Worm (Caenorhabditis elegans) whole organism, L4 larva: Measurements from ENCODE around the gene F19B10.3.

Experiments used
- F10B5.3 ChIP-seq: sonication (generic microtip); optimal IDR thresholded peaks from 2 replicates; lab custom pipeline; 2016; ENCODE audit warnings: mild to moderate bottlenecking, missing genetic modification characterization, missing compliant biosample characterization
- F26F4.8 ChIP-seq: fragments of 200-800 bp; sonication (Bioruptor generic); conservative IDR thresholded peaks from 2 replicates; pipeline ENCODE4 v1.3.6; 2022; ENCODE audit warnings: missing genetic modification characterization, missing compliant biosample characterization
- F37D6.2 ChIP-seq: sonication (generic microtip); optimal IDR thresholded peaks from 2 replicates; lab custom pipeline; 2016; ENCODE audit warnings: mild to moderate bottlenecking, missing genetic modification characterization, missing compliant biosample characterization
- T26A8.4 ChIP-seq: fragments of 200-800 bp; sonication (Bioruptor generic); IDR thresholded peaks from 2 replicates; pipeline ENCODE4 v1.3.6; 2022; ENCODE audit warnings: missing genetic modification characterization, missing compliant biosample characterization
- Y105C5A.15 ChIP-seq: fragments of 200-800 bp; sonication (Bioruptor generic); IDR thresholded peaks from 2 replicates; pipeline ENCODE4 v1.3.6; 2022; ENCODE audit warnings: missing genetic modification characterization, missing compliant biosample characterization
- aha-1 ChIP-seq: fragments of 150-350 bp; peaks from one replicate; lab custom pipeline; 2014; ENCODE audit warnings: missing biosample characterization, missing genetic modification characterization
- attf-4 ChIP-seq: sonication (generic microtip); optimal IDR thresholded peaks from 3 replicates; lab custom pipeline; 2017; ENCODE audit warnings: missing biosample characterization, missing genetic modification characterization
- ceh-28 ChIP-seq: fragments of 150-350 bp; optimal IDR thresholded peaks from 2 replicates; lab custom pipeline; 2014; ENCODE audit warnings: missing biosample characterization, missing genetic modification reagents, missing genetic modification characterization
- ceh-32 ChIP-seq: sonication (generic microtip); optimal IDR thresholded peaks from 2 replicates; lab custom pipeline; 2016; ENCODE audit warnings: mild to moderate bottlenecking, missing genetic modification characterization, missing compliant biosample characterization; ENCODE audit not compliant: poor library complexity
- ces-1 ChIP-seq: fragments of 150-350 bp; sonication (generic microtip); optimal IDR thresholded peaks from 4 replicates; lab custom pipeline; 2014; ENCODE audit warnings: missing biosample characterization, missing genetic modification reagents, missing genetic modification characterization
- ctbp-1 ChIP-seq: fragments of 200-800 bp; sonication (Bioruptor generic); IDR thresholded peaks from 2 replicates; pipeline ENCODE4 v1.3.6; 2022; ENCODE audit warnings: missing genetic modification reagents, missing genetic modification characterization, missing compliant biosample characterization
- daf-12 ChIP-seq: fragments of 150-350 bp; optimal IDR thresholded peaks from 2 replicates; lab custom pipeline; 2014; ENCODE audit warnings: missing biosample characterization, missing genetic modification reagents, missing genetic modification characterization
- daf-16 ChIP-seq, 3 experiments: sonication (generic microtip); optimal IDR thresholded peaks; 2 replicates each; lab custom pipeline; 2016 to 2017; ENCODE audit warnings: missing genetic modification characterization in 3 of 3, missing genetic modification reagents in 3 of 3, mild to moderate bottlenecking in 2 of 3, missing compliant biosample characterization in 2 of 3, missing biosample characterization in 1 of 3, moderate library complexity in 1 of 3
- dmd-6 ChIP-seq: fragments of 200-800 bp; sonication (Bioruptor generic); IDR thresholded peaks from 2 replicates; pipeline ENCODE4 v1.3.6; 2022; ENCODE audit warnings: missing genetic modification reagents, missing genetic modification characterization, missing compliant biosample characterization
- dmd-9 ChIP-seq: fragments of 200-800 bp; sonication (Bioruptor generic); IDR thresholded peaks from 2 replicates; pipeline ENCODE4 v1.3.6; 2022; ENCODE audit warnings: missing genetic modification reagents, missing genetic modification characterization, missing compliant biosample characterization
- egl-27 ChIP-seq: sonication (generic microtip); optimal IDR thresholded peaks from 3 replicates; lab custom pipeline; 2017; ENCODE audit warnings: missing biosample characterization, missing genetic modification reagents, missing genetic modification characterization
- hif-1 ChIP-seq, 2 experiments: sonication (generic microtip); optimal IDR thresholded peaks; 2 replicates each; lab custom pipeline; 2016 to 2017; ENCODE audit warnings: missing compliant biosample characterization in 2 of 2, missing genetic modification characterization in 2 of 2, missing genetic modification reagents in 2 of 2, missing genotype in 2 of 2, mild to moderate bottlenecking in 1 of 2
- jun-1 ChIP-seq: fragments of 150-350 bp; optimal IDR thresholded peaks from 2 replicates; lab custom pipeline; 2014; ENCODE audit warnings: missing biosample characterization, missing genetic modification reagents, missing genetic modification characterization
- lim-7 ChIP-seq: fragments of 200-800 bp; sonication (Bioruptor generic); IDR thresholded peaks from 2 replicates; pipeline ENCODE4 v1.3.6; 2022; ENCODE audit warnings: missing genetic modification characterization, missing compliant biosample characterization
- lin-13 ChIP-seq: fragments of 150-350 bp; optimal IDR thresholded peaks from 2 replicates; lab custom pipeline; 2014; ENCODE audit warnings: missing biosample characterization, missing genetic modification reagents, missing genetic modification characterization
- lin-15B ChIP-seq: fragments of 150-350 bp; sonication (generic microtip); optimal IDR thresholded peaks from 3 replicates; lab custom pipeline; 2014; ENCODE audit warnings: missing biosample characterization, missing genetic modification characterization
- lin-29 ChIP-seq: fragments of 200-800 bp; sonication (Bioruptor generic); IDR thresholded peaks from 2 replicates; pipeline ENCODE4 v1.3.6; 2022; ENCODE audit warnings: missing genetic modification reagents, missing genetic modification characterization, missing compliant biosample characterization
- lin-38 ChIP-seq: fragments of 200-800 bp; sonication (Bioruptor generic); IDR thresholded peaks from 2 replicates; pipeline ENCODE4 v1.3.6; 2022; ENCODE audit warnings: missing genetic modification reagents, missing genetic modification characterization, missing compliant biosample characterization
- mxl-2 ChIP-seq: fragments of 200-800 bp; sonication (Bioruptor generic); conservative IDR thresholded peaks from 2 replicates; pipeline ENCODE4 v1.3.6; 2022; ENCODE audit warnings: missing genetic modification reagents, missing genetic modification characterization, missing compliant biosample characterization
- mxl-3 ChIP-seq: fragments of 200-800 bp; sonication (Bioruptor generic); optimal IDR thresholded peaks from 2 replicates; lab custom pipeline; 2018; ENCODE audit warnings: mild to moderate bottlenecking, missing genetic modification characterization, missing compliant biosample characterization
- nhr-102 ChIP-seq: sonication (generic microtip); optimal IDR thresholded peaks from 2 replicates; lab custom pipeline; 2016; ENCODE audit warnings: mild to moderate bottlenecking, missing genetic modification characterization, moderate library complexity, missing compliant biosample characterization
- nhr-111 ChIP-seq: fragments of 200-800 bp; sonication (Bioruptor generic); optimal IDR thresholded peaks from 2 replicates; lab custom pipeline; 2018; ENCODE audit warnings: mild to moderate bottlenecking, missing genetic modification characterization, missing compliant biosample characterization
- nhr-76 ChIP-seq: fragments of 150-350 bp; optimal IDR thresholded peaks from 2 replicates; lab custom pipeline; 2014; ENCODE audit warnings: missing biosample characterization, missing genetic modification characterization
- php-3 ChIP-seq: fragments of 200-800 bp; sonication (Bioruptor generic); IDR thresholded peaks from 2 replicates; pipeline ENCODE4 v1.3.6; 2022; ENCODE audit warnings: missing genetic modification reagents, missing genetic modification characterization, missing compliant biosample characterization
- pqm-1 ChIP-seq: sonication (generic microtip); optimal IDR thresholded peaks from 2 replicates; lab custom pipeline; 2017; ENCODE audit warnings: missing biosample characterization, missing genetic modification characterization
- set-16 ChIP-seq: fragments of 200-800 bp; sonication (Bioruptor generic); IDR thresholded peaks from 2 replicates; pipeline ENCODE4 v1.3.6; 2022; ENCODE audit warnings: missing genetic modification reagents, missing genetic modification characterization, missing compliant biosample characterization
- snpc-1.2 ChIP-seq: fragments of 200-800 bp; sonication (Bioruptor generic); IDR thresholded peaks from 2 replicates; pipeline ENCODE4 v1.3.6; 2022; ENCODE audit warnings: missing genetic modification reagents, missing genetic modification characterization, missing compliant biosample characterization
- unc-39 ChIP-seq: sonication (generic microtip); optimal IDR thresholded peaks from 2 replicates; lab custom pipeline; 2017; ENCODE audit warnings: missing biosample characterization, missing genetic modification characterization
- zfp-3 ChIP-seq: fragments of 200-800 bp; sonication (Bioruptor generic); conservative IDR thresholded peaks from 2 replicates; pipeline ENCODE4 v1.3.6; 2022; ENCODE audit warnings: missing genetic modification reagents, missing genetic modification characterization, missing compliant biosample characterization
- zip-2 ChIP-seq: fragments of 150-350 bp; optimal IDR thresholded peaks from 2 replicates; lab custom pipeline; 2014; ENCODE audit warnings: missing biosample characterization, missing genetic modification characterization

F19B10.3 gene

DNA sequence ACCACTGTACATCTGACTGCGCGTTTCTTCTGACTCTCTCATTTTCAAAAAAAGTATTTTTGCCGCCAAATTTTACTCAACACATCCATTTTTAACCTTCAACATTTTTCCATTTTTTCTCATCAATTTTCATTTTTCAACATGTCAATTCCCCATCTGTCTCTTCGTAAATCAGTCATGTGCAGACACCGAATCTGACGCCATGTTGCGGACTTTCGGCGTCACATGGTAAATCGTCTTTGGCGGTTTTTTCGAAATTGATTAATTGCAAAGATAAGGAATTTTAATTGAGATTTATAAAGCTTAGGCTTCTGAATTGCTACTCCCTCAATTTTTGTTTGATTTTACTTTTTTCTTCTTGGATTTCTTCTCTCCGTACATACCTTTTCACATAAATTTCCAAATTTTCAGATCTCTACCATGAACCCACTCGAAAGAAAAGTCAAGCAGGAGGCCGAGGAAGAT, 18.2 kb downstream of the F19B10.3 start, which contains the start of gene F19B10.1 (continued):
- TF ChIP-seq zip-2 (no peak), aha-1 (tag; lab: Kevin White, UChicago) (no peak), lin-15B (tag; lab: Kevin White, UChicago) (no peak)

DNA sequence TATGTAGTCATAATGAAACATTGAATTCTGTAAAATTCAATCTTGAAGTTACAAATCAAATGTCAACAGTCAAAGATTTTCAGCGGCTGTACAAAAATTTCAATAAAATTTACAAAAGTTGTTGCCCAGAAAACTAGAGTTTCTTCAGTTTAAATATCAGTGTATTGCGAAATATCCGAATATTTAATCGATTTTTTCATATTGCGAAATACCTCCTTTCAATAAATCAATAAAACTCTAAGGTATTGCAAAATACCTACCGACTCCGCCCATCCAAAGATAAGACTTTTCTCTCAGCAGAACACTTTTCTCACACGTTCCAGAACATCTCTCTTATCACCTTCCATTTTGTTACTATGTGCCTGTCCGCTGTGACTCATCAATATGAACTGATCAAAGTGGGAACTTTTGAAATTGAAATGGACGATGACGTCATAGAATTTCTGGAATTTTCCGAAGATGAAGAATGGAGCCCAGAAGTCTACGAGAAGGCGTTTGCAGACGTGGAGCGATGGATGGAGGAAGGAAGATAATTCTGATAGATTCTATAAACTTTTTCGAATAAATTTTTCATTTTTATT, 20.0 kb downstream of the F19B10.3 start:
- TF ChIP-seq F10B5.3 = no peak
- no peak for TF ChIP-seq ceh-32
- no peak for TF ChIP-seq php-3 (GFP tag; lab: Robert Waterston, UW)
- TF ChIP-seq mxl-2 = no peak
- TF ChIP-seq set-16 (GFP tag; lab: Robert Waterston, UW) = no peak
- no peak for TF ChIP-seq zip-2
- TF ChIP-seq lin-13 (GFP tag; lab: Kevin White, UChicago) = no peak
- TF ChIP-seq dmd-6 (GFP tag; lab: Robert Waterston, UW) = peak; percentile 42; the same call in 1 of the 2 replicates
- TF ChIP-seq Y105C5A.15 (GFP tag; lab: Robert Waterston, UW) = no peak
- no peak for TF ChIP-seq mxl-3 (GFP tag; lab: Kevin White, UChicago)
- TF ChIP-seq T26A8.4 (GFP tag; lab: Robert Waterston, UW) = no peak
- TF ChIP-seq snpc-1.2 (GFP tag; lab: Robert Waterston, UW) = no peak
- TF ChIP-seq daf-12 (tag; lab: Kevin White, UChicago) = no peak
- TF ChIP-seq nhr-111 (GFP tag; lab: Kevin White, UChicago) = no peak
- no peak for TF ChIP-seq egl-27
- TF ChIP-seq ceh-28 (tag; lab: Kevin White, UChicago) = peak; percentile 40
- peak; percentile 5 for TF ChIP-seq pqm-1
- TF ChIP-seq jun-1 (tag; lab: Kevin White, UChicago) = no peak
- TF ChIP-seq nhr-76 (tag; lab: Kevin White, UChicago) = no peak
- TF ChIP-seq unc-39 (tag; lab: Kevin White, UChicago) = no peak
- TF ChIP-seq ces-1 (GFP tag; lab: Kevin White, UChicago) = no peak
- no peak for TF ChIP-seq daf-16 (GFP tag; optimal IDR thresholded peaks at IDR 0.05; lab: Kevin White, UChicago)
- TF ChIP-seq daf-16 (tag; optimal IDR thresholded peaks at IDR 0.05; lab: Kevin White, UChicago) = peak; percentile 21
- TF ChIP-seq lin-29 = no peak
- no peak for TF ChIP-seq ctbp-1 (GFP tag; lab: Robert Waterston, UW)

ce11 chrII:3688333-3688732, 23.8 kb downstream of the F19B10.3 start, which contains the start of gene ifas-1:
ifas-1 (minus strand) TSS chrII:3688719.
- TF ChIP-seq dmd-9 (GFP tag; lab: Robert Waterston, UW) (no peak), daf-16 (GFP tag; optimal IDR thresholded peaks at IDR 0.05; lab: Kevin White, UChicago) (no peak), daf-16 (tag; optimal IDR thresholded peaks at IDR 0.05; lab: Kevin White, UChicago) (no peak), set-16 (GFP tag; lab: Robert Waterston, UW) (peak; percentile 70), F37D6.2 (tag; lab: Kevin White, UChicago) (no peak)

ce11 chrII:3690646-3691045, 26.1 kb downstream of the F19B10.3 start, which contains the start of gene srx-101:
srx-101 (minus strand) TSS chrII:3690746.
- TF ChIP-seq attf-4 (tag; lab: Kevin White, UChicago) (no peak), lim-7 (no peak), zfp-3 (GFP tag; lab: Robert Waterston, UW) (no peak), F26F4.8 (GFP tag; lab: Robert Waterston, UW) (no peak), hif-1 (tag; optimal IDR thresholded peaks at IDR 0.05; lab: Kevin White, UChicago) (no peak), lin-38 (GFP tag; lab: Robert Waterston, UW) (no peak), aha-1 (tag; lab: Kevin White, UChicago) (peak; percentile 34), nhr-102 (tag; lab: Kevin White, UChicago) (no peak)
